Fruit fly (Drosophila melanogaster) whole organism, embryonic: Measurements from ENCODE around the gene Cyt-c-p.

Experiments
- CG10979 ChIP-seq: fragments of 200-800 bp; sonication (Bioruptor generic); optimal IDR thresholded peaks from 2 replicates; lab custom pipeline; 2018; ENCODE audit warnings: missing biosample characterization, mild to moderate bottlenecking, missing genetic modification characterization, moderate library complexity
- CG11247 ChIP-seq: fragments of 200-800 bp; sonication (Bioruptor generic); IDR thresholded peaks from 2 replicates; pipeline ENCODE4 v1.3.6; 2022; ENCODE audit warnings: missing biosample characterization, missing genetic modification characterization
- CG12391 ChIP-seq: fragments of 200-800 bp; sonication (Bioruptor generic); optimal IDR thresholded peaks from 3 replicates; lab custom pipeline; 2018; ENCODE audit warnings: missing biosample characterization, mild to moderate bottlenecking, missing genetic modification characterization, moderate library complexity
- CG1603 ChIP-seq: fragments of 200-800 bp; sonication (Bioruptor generic); optimal IDR thresholded peaks from 2 replicates; lab custom pipeline; 2019; ENCODE audit warnings: missing biosample characterization, mild to moderate bottlenecking, missing genetic modification characterization, moderate library complexity
- CG17359 ChIP-seq: fragments of 200-800 bp; sonication (Bioruptor generic); optimal IDR thresholded peaks from 3 replicates; lab custom pipeline; 2018; ENCODE audit warnings: missing biosample characterization, mild to moderate bottlenecking, missing genetic modification characterization, moderate library complexity
- CG6175 ChIP-seq: fragments of 200-800 bp; sonication (Bioruptor generic); IDR thresholded peaks from 3 replicates; pipeline ENCODE4 v1.3.6; 2022; ENCODE audit warnings: missing biosample characterization, missing genetic modification characterization
- Gug ChIP-seq: fragments of 200-800 bp; sonication (Bioruptor generic); IDR thresholded peaks from 4 replicates; pipeline ENCODE4 v1.3.6; 2022; ENCODE audit warnings: missing biosample characterization, missing genetic modification characterization
- Hand ChIP-seq: fragments of 200-800 bp; sonication (Bioruptor generic); optimal IDR thresholded peaks from 2 replicates; lab custom pipeline; 2017; ENCODE audit warnings: mild to moderate bottlenecking, missing biosample characterization, missing genetic modification reagents, missing genetic modification characterization
- Ravus ChIP-seq: fragments of 200-800 bp; sonication (Bioruptor generic); IDR thresholded peaks from 2 replicates; pipeline ENCODE4 v1.3.6; 2022; ENCODE audit warnings: missing biosample characterization, missing genetic modification characterization
- ken ChIP-seq: fragments of 200-800 bp; sonication (Bioruptor generic); IDR thresholded peaks from 3 replicates; pipeline ENCODE4 v1.3.6; 2022; ENCODE audit warnings: missing biosample characterization, missing genetic modification characterization
- pan ChIP-seq, 4 experiments: fragments of >200 bp in 3 of 4; fragments of 200-800 bp in 1 of 4; sonication (Bioruptor generic) in 1 of 4; optimal IDR thresholded peaks in 3 of 4; IDR thresholded peaks in 1 of 4; 2 replicates each; pipeline versions ENCODE4 v1.3.6 to Lab custom; 2017 to 2022; ENCODE audit warnings: missing biosample characterization in 2 of 4, missing genetic modification characterization in 2 of 4, mixed read lengths in 1 of 4
- pnt ChIP-seq: fragments of 200-800 bp; sonication (Bioruptor generic); optimal IDR thresholded peaks from 3 replicates; lab custom pipeline; 2016; ENCODE audit warnings: missing biosample characterization, missing genetic modification characterization
- sd ChIP-seq: fragments of 200-800 bp; sonication (Bioruptor generic); optimal IDR thresholded peaks from 3 replicates; lab custom pipeline; 2018; ENCODE audit warnings: missing biosample characterization, mild to moderate bottlenecking, missing genetic modification characterization, moderate library complexity

DNA sequence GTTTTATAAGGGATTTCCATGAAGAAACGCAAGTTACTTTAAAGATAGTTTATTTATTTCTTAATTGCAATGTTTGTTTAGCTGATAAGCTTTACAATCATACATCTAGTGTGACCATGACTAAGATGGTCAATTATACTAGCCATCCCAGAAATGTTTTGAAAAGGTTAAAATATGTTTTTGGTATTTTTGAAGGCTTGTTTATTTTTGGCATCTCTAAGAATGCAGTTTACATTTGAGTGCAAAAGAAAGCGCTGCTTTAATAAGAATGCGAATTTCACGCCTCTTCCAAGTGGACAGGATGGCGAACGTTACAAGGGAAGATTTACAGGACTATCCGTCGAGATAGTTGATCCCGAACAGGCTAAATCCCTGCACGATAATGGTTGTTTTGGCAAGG lies 9.8 kb downstream of the Cyt-c-p start, which contains the start of gene Tsen2:
- TF ChIP-seq pan (optimal IDR thresholded peaks at IDR 0.05; lab: Kevin White, UChicago) (no peak), pan (GFP tag; optimal IDR thresholded peaks at IDR 0.05 in 1 of 2, IDR thresholded peaks at IDR 0.05 in 1 of 2) (no peak), CG10979 (tag; lab: Kevin White, UChicago) (no peak), Ravus (GFP tag; lab: Robert Waterston, UW) (no peak), CG11247 (GFP tag; lab: Robert Waterston, UW) (no peak), CG1603 (tag; lab: Kevin White, UChicago) (peak; percentile 48), ken (GFP tag; lab: Robert Waterston, UW) (no peak), sd (tag; lab: Kevin White, UChicago) (no peak), CG17359 (tag; lab: Kevin White, UChicago) (no peak), CG12391 (tag; lab: Kevin White, UChicago) (peak; percentile 16), CG6175 (GFP tag; lab: Robert Waterston, UW) (no peak), pnt (no peak), Hand (GFP tag; lab: Kevin White, UChicago) (no peak), Gug (GFP tag; lab: Robert Waterston, UW) (no peak)
